Worm (Caenorhabditis elegans) whole organism, L1 larva: ENCODE results near the gene ZK1290.10.

ENCODE experiments used
- elt-3 ChIP-seq, 6 experiments: fragments of 150-350 bp in 1 of 6; sonication (generic microtip); optimal IDR thresholded peaks; 2 replicates each; lab custom pipeline; 2017 to 2018; ENCODE audit warnings: missing biosample characterization in 6 of 6, missing genetic modification characterization in 6 of 6, inconsistent platforms in 1 of 6
- nhr-20 ChIP-seq: sonication (generic microtip); optimal IDR thresholded peaks from 2 replicates; lab custom pipeline; 2016; ENCODE audit warnings: mild to moderate bottlenecking, missing genetic modification characterization, missing compliant biosample characterization
- nhr-77 ChIP-seq: fragments of 150-350 bp; optimal IDR thresholded peaks from 2 replicates; lab custom pipeline; 2014; ENCODE audit warnings: missing biosample characterization, missing genetic modification characterization
- skn-1 ChIP-seq: fragments of 150-350 bp; optimal IDR thresholded peaks from 2 replicates; lab custom pipeline; 2014; ENCODE audit warnings: missing biosample characterization, missing genetic modification characterization
- unc-62 ChIP-seq: fragments of 150-350 bp; optimal IDR thresholded peaks from 2 replicates; lab custom pipeline; 2014; ENCODE audit warnings: missing biosample characterization, missing genetic modification reagents, missing genetic modification characterization
- ztf-11 ChIP-seq, 2 experiments: sonication (generic microtip); optimal IDR thresholded peaks; 2 replicates each; lab custom pipeline; 2016 to 2017; ENCODE audit warnings: missing genetic modification characterization in 2 of 2, missing biosample characterization in 1 of 2, missing compliant biosample characterization in 1 of 2

- TF ChIP-seq ztf-11 (tag; optimal IDR thresholded peaks at IDR 0.05; lab: Kevin White, UChicago) (no peak), nhr-20 (tag; lab: Kevin White, UChicago) (no peak), unc-62 (GFP tag; lab: Kevin White, UChicago) (no peak), elt-3 (tag; optimal IDR thresholded peaks at IDR 0.05; lab: Kevin White, UChicago) (no peak), skn-1 (no peak), nhr-77 (tag; lab: Kevin White, UChicago) (no peak)
Observed at ce11 chrII:7593227-7593626, 39.5 kb upstream of the ZK1290.10 start.
